Worm (Caenorhabditis elegans) whole organism, L3 larva: ENCODE measurements around the gene cwf-19L2.
A peak's percentile ranks its signal among the peaks of the same experiment; 100 is the strongest.

ENCODE experiments used
- R02D3.7 ChIP-seq: fragments of 150-350 bp; optimal IDR thresholded peaks from 2 replicates; lab custom pipeline; 2014; ENCODE audit warnings: missing biosample characterization, missing genetic modification characterization
- ZK546.5 ChIP-seq: sonication (generic microtip); optimal IDR thresholded peaks from 2 replicates; lab custom pipeline; 2017; ENCODE audit warnings: missing biosample characterization, missing genetic modification characterization
- aly-2 ChIP-seq: fragments of 150-350 bp; optimal IDR thresholded peaks from 2 replicates; lab custom pipeline; 2014; ENCODE audit warnings: missing biosample characterization, missing genetic modification characterization
- ama-1 ChIP-seq: fragments of 150-350 bp; optimal IDR thresholded peaks from 2 replicates; lab custom pipeline; 2018
- ceh-16 ChIP-seq: sonication (generic microtip); optimal IDR thresholded peaks from 2 replicates; lab custom pipeline; 2017; ENCODE audit warnings: missing biosample characterization, missing genetic modification characterization
- ceh-28 ChIP-seq: fragments of 150-350 bp; optimal IDR thresholded peaks from 2 replicates; lab custom pipeline; 2014; ENCODE audit warnings: missing biosample characterization, missing genetic modification reagents, missing genetic modification characterization
- ceh-82 ChIP-seq: fragments of 150-350 bp; optimal IDR thresholded peaks from 2 replicates; lab custom pipeline; 2014; ENCODE audit warnings: missing biosample characterization, missing genetic modification characterization
- egl-5 ChIP-seq: fragments of 150-350 bp; optimal IDR thresholded peaks from 2 replicates; lab custom pipeline; 2017; ENCODE audit warnings: missing biosample characterization, missing genetic modification reagents, missing genetic modification characterization, inconsistent platforms
- elt-2 ChIP-seq: sonication (generic microtip); optimal IDR thresholded peaks from 2 replicates; lab custom pipeline; 2016; ENCODE audit warnings: missing genetic modification reagents, mild to moderate bottlenecking, missing genetic modification characterization, missing compliant biosample characterization
- elt-3 ChIP-seq, 3 experiments: fragments of 150-350 bp in 1 of 3; sonication (generic microtip) in 2 of 3; optimal IDR thresholded peaks; 2 replicates in 2 of 3; 4 replicates in 1 of 3; lab custom pipeline; 2014 to 2017; ENCODE audit warnings: missing biosample characterization in 3 of 3, missing genetic modification characterization in 3 of 3
- eor-1 ChIP-seq, 2 experiments: fragments of 150-350 bp; optimal IDR thresholded peaks; 2 replicates each; lab custom pipeline; 2014 to 2018; ENCODE audit warnings: missing biosample characterization in 2 of 2, missing genetic modification characterization in 2 of 2
- fkh-2 ChIP-seq: fragments of 150-350 bp; optimal IDR thresholded peaks from 2 replicates; lab custom pipeline; 2014; ENCODE audit warnings: missing biosample characterization, missing genetic modification reagents, missing genetic modification characterization
- fos-1 ChIP-seq: fragments of 150-350 bp; optimal IDR thresholded peaks from 2 replicates; lab custom pipeline; 2014; ENCODE audit warnings: missing biosample characterization, missing genetic modification characterization
- hmg-11 ChIP-seq: sonication (generic microtip); optimal IDR thresholded peaks from 2 replicates; lab custom pipeline; 2016; ENCODE audit warnings: missing genetic modification characterization, missing compliant biosample characterization
- jun-1 ChIP-seq: fragments of 150-350 bp; optimal IDR thresholded peaks from 2 replicates; lab custom pipeline; 2014; ENCODE audit warnings: missing biosample characterization, missing genetic modification reagents, missing genetic modification characterization
- lin-15B ChIP-seq: fragments of 150-350 bp; optimal IDR thresholded peaks from 2 replicates; lab custom pipeline; 2014; ENCODE audit warnings: missing biosample characterization, missing genetic modification characterization
- lsy-12 ChIP-seq: sonication (generic microtip); optimal IDR thresholded peaks from 2 replicates; lab custom pipeline; 2016; ENCODE audit warnings: mild to moderate bottlenecking, missing genetic modification characterization, missing compliant biosample characterization
- nfya-1 ChIP-seq: sonication (generic microtip); optimal IDR thresholded peaks from 2 replicates; lab custom pipeline; 2017; ENCODE audit warnings: missing genetic modification characterization, mild to moderate bottlenecking, missing compliant biosample characterization, antibody characterized with exemption, moderate library complexity; ENCODE audit not compliant: insufficient read depth
- nhr-11 ChIP-seq: fragments of 150-350 bp; optimal IDR thresholded peaks from 2 replicates; lab custom pipeline; 2014; ENCODE audit warnings: missing biosample characterization, missing genetic modification characterization
- nhr-12 ChIP-seq: fragments of 150-350 bp; optimal IDR thresholded peaks from 2 replicates; lab custom pipeline; 2014; ENCODE audit warnings: missing biosample characterization, missing genetic modification characterization
- nhr-23 ChIP-seq: fragments of 150-350 bp; optimal IDR thresholded peaks from 2 replicates; lab custom pipeline; 2014; ENCODE audit warnings: missing biosample characterization, missing genetic modification reagents, missing genetic modification characterization
- nhr-237 ChIP-seq: fragments of 150-350 bp; optimal IDR thresholded peaks from 2 replicates; lab custom pipeline; 2014; ENCODE audit warnings: missing biosample characterization, missing genetic modification characterization
- nhr-25 ChIP-seq: sonication (generic microtip); optimal IDR thresholded peaks from 2 replicates; lab custom pipeline; 2017; ENCODE audit warnings: missing biosample characterization, missing genetic modification characterization
- nhr-28 ChIP-seq: fragments of 150-350 bp; optimal IDR thresholded peaks from 2 replicates; lab custom pipeline; 2014; ENCODE audit warnings: missing biosample characterization, missing genetic modification characterization
- nhr-43 ChIP-seq: sonication (generic microtip); optimal IDR thresholded peaks from 2 replicates; lab custom pipeline; 2016; ENCODE audit warnings: mild to moderate bottlenecking, missing genetic modification characterization, missing compliant biosample characterization; ENCODE audit not compliant: poor library complexity, severe bottlenecking
- nhr-67 ChIP-seq: fragments of 150-350 bp; optimal IDR thresholded peaks from 2 replicates; lab custom pipeline; 2014; ENCODE audit warnings: missing biosample characterization, missing genetic modification characterization
- nhr-76 ChIP-seq: fragments of 150-350 bp; sonication (generic microtip); optimal IDR thresholded peaks from 5 replicates; lab custom pipeline; 2014; ENCODE audit warnings: missing biosample characterization, missing genetic modification characterization
- nhr-77 ChIP-seq: fragments of 150-350 bp; optimal IDR thresholded peaks from 2 replicates; lab custom pipeline; 2014; ENCODE audit warnings: missing biosample characterization, missing genetic modification characterization
- pqm-1 ChIP-seq: fragments of 150-350 bp; optimal IDR thresholded peaks from 2 replicates; lab custom pipeline; 2017; ENCODE audit warnings: missing biosample characterization, missing genetic modification characterization, inconsistent platforms
- skn-1 ChIP-seq: fragments of 150-350 bp; optimal IDR thresholded peaks from 2 replicates; lab custom pipeline; 2014; ENCODE audit warnings: missing biosample characterization, missing genetic modification characterization
- snpc-4 ChIP-seq: fragments of 150-350 bp; optimal IDR thresholded peaks from 2 replicates; lab custom pipeline; 2014; ENCODE audit warnings: missing biosample characterization, missing genetic modification characterization
- tbx-2 ChIP-seq: sonication (generic microtip); optimal IDR thresholded peaks from 2 replicates; lab custom pipeline; 2016; ENCODE audit warnings: mild to moderate bottlenecking, missing genetic modification characterization, missing compliant biosample characterization
- unc-39 ChIP-seq: sonication (generic microtip); optimal IDR thresholded peaks from 4 replicates; lab custom pipeline; 2017; ENCODE audit warnings: missing biosample characterization, missing genetic modification characterization
- unc-62 ChIP-seq: fragments of 150-350 bp; sonication (generic microtip); optimal IDR thresholded peaks from 4 replicates; lab custom pipeline; 2014; ENCODE audit warnings: missing biosample characterization, missing genetic modification reagents, missing genetic modification characterization
- zag-1 ChIP-seq: fragments of 150-350 bp; optimal IDR thresholded peaks from 2 replicates; lab custom pipeline; 2014; ENCODE audit warnings: missing biosample characterization, missing genetic modification characterization
- ztf-4 ChIP-seq: fragments of 150-350 bp; optimal IDR thresholded peaks from 2 replicates; lab custom pipeline; 2014; ENCODE audit warnings: missing biosample characterization, missing genetic modification characterization

Gene cwf-19L2

DNA sequence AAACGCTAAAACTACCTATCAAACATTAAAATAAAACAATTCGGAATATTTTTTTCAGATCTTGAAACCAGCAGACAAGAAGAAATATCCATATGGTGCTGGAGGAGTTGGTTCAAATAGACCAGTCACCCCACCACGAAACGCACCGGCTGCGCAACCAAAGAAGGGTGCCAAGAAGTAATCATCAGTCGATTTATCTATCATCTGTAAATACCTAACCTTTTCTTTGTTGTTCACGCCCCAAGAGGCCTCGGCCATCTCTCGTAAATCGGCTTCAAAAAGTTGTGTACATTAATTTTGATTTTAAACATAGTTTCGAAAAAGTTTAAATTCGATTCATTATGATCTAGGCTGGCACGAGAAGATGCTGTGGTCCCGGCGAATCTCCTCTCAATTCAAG, 44.6 kb downstream of the cwf-19L2 start:
- TF ChIP-seq ceh-28 = no peak
- TF ChIP-seq nhr-77 (tag; lab: Kevin White, UChicago) = no peak
- no peak for TF ChIP-seq snpc-4 (tag; lab: Kevin White, UChicago)
- TF ChIP-seq nhr-23 (tag; lab: Kevin White, UChicago) = no peak
- peak; percentile 53 for TF ChIP-seq ama-1 (lab: Kevin White, UChicago)
- TF ChIP-seq fos-1 (tag; lab: Kevin White, UChicago) = no peak
- TF ChIP-seq egl-5 = no peak
- no peak for TF ChIP-seq ceh-82 (tag; lab: Kevin White, UChicago)
- TF ChIP-seq, all 47 proteins: peak for 1

DNA sequence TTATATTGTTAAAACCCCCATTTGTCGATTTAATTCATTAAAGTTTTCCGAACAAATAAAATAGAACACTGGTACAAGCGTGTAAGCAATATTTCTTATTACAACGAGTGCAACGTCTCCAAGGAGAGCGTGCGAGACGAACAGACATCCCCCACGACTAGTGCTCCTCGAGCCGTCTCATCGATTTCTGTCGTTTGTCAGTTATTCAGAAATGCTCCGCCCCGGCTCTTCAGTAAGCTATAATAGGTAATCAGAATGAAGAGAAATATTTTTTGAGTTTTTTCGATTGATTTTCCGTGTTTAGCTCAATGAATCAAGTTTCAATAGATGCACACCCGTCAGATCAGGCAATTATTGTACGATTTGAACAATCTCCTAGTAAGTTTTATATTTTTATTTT, 45.3 kb downstream of the cwf-19L2 start, which contains the start of gene kap-1:
Gene kap-1, plus strand, starts transcription at position 143 of the 400 bp plus-strand sequence.
- no peak for TF ChIP-seq nhr-25
- TF ChIP-seq fos-1 (tag; lab: Kevin White, UChicago) = no peak
- peak; percentile 40 for TF ChIP-seq nhr-43 (tag; lab: Kevin White, UChicago)
- no peak for TF ChIP-seq nhr-237 (tag; lab: Kevin White, UChicago)
- peak; percentile 7 for TF ChIP-seq hmg-11 (tag; lab: Kevin White, UChicago)
- peak; percentile 90 for TF ChIP-seq ama-1 (lab: Kevin White, UChicago)
- TF ChIP-seq nfya-1 (tag; lab: Kevin White, UChicago) = peak; percentile 33
- peak; percentile 11 for TF ChIP-seq elt-2 (tag; lab: Kevin White, UChicago)
- peak; percentile 56 for TF ChIP-seq lsy-12 (tag; lab: Kevin White, UChicago)
- TF ChIP-seq, all 47 proteins: peak for 6

DNA sequence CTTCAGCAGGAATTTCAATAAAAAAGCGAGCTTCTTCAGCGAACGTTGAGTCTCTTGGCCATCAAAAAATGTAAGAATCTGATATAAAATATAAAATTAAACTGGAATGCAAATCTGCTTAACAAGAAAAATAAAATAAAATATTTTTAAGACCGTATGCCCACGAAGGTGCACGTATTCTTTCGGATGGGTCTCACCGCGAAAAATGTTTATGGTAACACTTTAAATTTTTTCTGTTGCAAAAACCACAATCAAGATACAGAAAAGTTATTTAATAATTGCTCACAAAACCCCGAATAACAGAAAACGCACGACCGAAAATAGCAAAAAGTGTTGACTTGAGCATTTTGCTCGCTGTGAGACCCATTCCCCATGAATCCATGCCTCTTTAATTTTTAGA, 45.7 kb downstream of the cwf-19L2 start:
- TF ChIP-seq unc-39 (tag; lab: Kevin White, UChicago) = no peak
- no peak for TF ChIP-seq lin-15B
- TF ChIP-seq nfya-1 (tag; lab: Kevin White, UChicago) = no peak
- TF ChIP-seq nhr-67 (tag; lab: Kevin White, UChicago) = no peak
- no peak for TF ChIP-seq jun-1 (tag; lab: Kevin White, UChicago)
- no peak for TF ChIP-seq fkh-2 (tag; lab: Kevin White, UChicago)
- no peak for TF ChIP-seq skn-1 (tag; lab: Kevin White, UChicago)
- no peak for TF ChIP-seq ceh-16 (tag; lab: Kevin White, UChicago)
- no peak for TF ChIP-seq unc-62
- TF ChIP-seq, all 47 proteins: peak for 0

DNA sequence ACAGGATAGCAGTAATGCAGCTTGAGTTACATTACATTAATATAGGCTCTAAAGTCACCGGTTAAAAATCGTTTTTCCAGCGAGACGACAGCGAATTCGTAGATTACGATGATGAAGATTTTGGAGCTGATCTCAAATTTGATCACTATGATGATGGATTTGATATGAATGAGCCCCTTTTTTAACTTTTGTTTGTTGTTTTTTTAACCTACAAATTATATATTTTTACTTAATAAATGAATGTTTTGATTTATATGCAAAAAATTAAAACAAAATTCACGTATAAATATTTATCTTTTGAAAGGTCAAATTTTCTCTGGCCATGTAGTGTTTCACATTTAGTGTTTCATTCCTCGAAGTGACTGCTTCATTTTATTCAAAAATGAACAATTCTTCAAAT, 50.0 kb downstream of the cwf-19L2 start, which contains the start of gene F08F8.6:
Gene F08F8.6, plus strand, starts transcription at position 301 of the 400 bp plus-strand sequence.
- no peak for TF ChIP-seq ZK546.5 (tag; lab: Kevin White, UChicago)
- no peak for TF ChIP-seq nhr-77 (tag; lab: Kevin White, UChicago)
- TF ChIP-seq nhr-11 = no peak
- no peak for TF ChIP-seq nhr-76 (tag; lab: Kevin White, UChicago)
- TF ChIP-seq nhr-23 (tag; lab: Kevin White, UChicago) = no peak
- no peak for TF ChIP-seq elt-3 (tag; optimal IDR thresholded peaks at IDR 0.05; lab: Kevin White, UChicago)
- no peak for TF ChIP-seq R02D3.7 (tag; lab: Kevin White, UChicago)
- TF ChIP-seq hmg-11 (tag; lab: Kevin White, UChicago) = no peak
- no peak for TF ChIP-seq ceh-16 (tag; lab: Kevin White, UChicago)
- no peak for TF ChIP-seq elt-2 (tag; lab: Kevin White, UChicago)
- no peak for TF ChIP-seq ceh-28

DNA sequence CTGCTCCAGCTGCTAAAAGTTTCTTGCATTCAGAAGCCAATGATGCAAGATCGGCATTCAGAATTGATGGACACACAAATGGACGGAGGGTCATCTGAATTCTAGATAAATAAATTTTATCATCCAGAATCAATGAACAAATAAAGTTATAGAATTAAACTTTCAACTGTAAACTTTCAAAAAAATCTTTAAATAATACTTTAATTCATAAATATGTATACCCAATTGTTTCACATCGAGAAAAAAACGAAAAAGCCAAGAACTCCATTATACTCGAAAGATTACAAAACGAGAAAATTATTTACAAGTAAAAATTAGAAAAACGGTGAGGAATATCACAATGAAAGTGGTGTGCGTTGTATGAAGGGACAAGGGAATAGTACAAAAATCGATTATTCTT, 53.6 kb downstream of the cwf-19L2 start, which contains the start of gene F08F8.7:
Gene F08F8.7, minus strand, starts transcription at position 101 of the 400 bp plus-strand sequence.
- no peak for TF ChIP-seq pqm-1 (tag; lab: Kevin White, UChicago)
- TF ChIP-seq nhr-237 (tag; lab: Kevin White, UChicago) = no peak
- no peak for TF ChIP-seq zag-1
- TF ChIP-seq nhr-76 (tag; lab: Kevin White, UChicago) = no peak
- no peak for TF ChIP-seq fkh-2 (tag; lab: Kevin White, UChicago)
- no peak for TF ChIP-seq elt-3 (tag; optimal IDR thresholded peaks at IDR 0.05; lab: Kevin White, UChicago)
- no peak for TF ChIP-seq nhr-28 (tag; lab: Kevin White, UChicago)
- TF ChIP-seq elt-2 (tag; lab: Kevin White, UChicago) = no peak
- no peak for TF ChIP-seq tbx-2 (tag; lab: Kevin White, UChicago)
- TF ChIP-seq nfya-1 (tag; lab: Kevin White, UChicago) = no peak
- TF ChIP-seq aly-2 (tag; lab: Kevin White, UChicago) = no peak
- TF ChIP-seq lsy-12 (tag; lab: Kevin White, UChicago) = no peak
- TF ChIP-seq nhr-23 (tag; lab: Kevin White, UChicago) = no peak
- TF ChIP-seq ztf-4 (tag; lab: Kevin White, UChicago) = no peak
- TF ChIP-seq nhr-12 (tag; lab: Kevin White, UChicago) = no peak
- TF ChIP-seq eor-1 (tag; optimal IDR thresholded peaks at IDR 0.05; lab: Kevin White, UChicago) = no peak
